Worm (Caenorhabditis elegans) whole organism, L4 larva: ENCODE results near the gene srh-239.

Experiments
- F44E2.7 ChIP-seq: fragments of 200-800 bp; sonication (Bioruptor generic); IDR thresholded peaks from 2 replicates; pipeline ENCODE4 v2.1.2; 2022; ENCODE audit warnings: missing genetic modification characterization, missing compliant biosample characterization
- R02D3.7 ChIP-seq: fragments of 150-350 bp; sonication (generic microtip); optimal IDR thresholded peaks from 3 replicates; lab custom pipeline; 2014; ENCODE audit warnings: missing biosample characterization, missing genetic modification characterization
- T20F7.1 ChIP-seq: fragments of 200-800 bp; sonication (Bioruptor generic); optimal IDR thresholded peaks from 2 replicates; lab custom pipeline; 2018; ENCODE audit warnings: mild to moderate bottlenecking, missing genetic modification characterization, missing compliant biosample characterization
- Y105C5A.15 ChIP-seq: fragments of 200-800 bp; sonication (Bioruptor generic); IDR thresholded peaks from 2 replicates; pipeline ENCODE4 v1.3.6; 2022; ENCODE audit warnings: missing genetic modification characterization, missing compliant biosample characterization
- Y5F2A.4 ChIP-seq: fragments of 200-800 bp; sonication (Bioruptor generic); optimal IDR thresholded peaks from 2 replicates; lab custom pipeline; 2018; ENCODE audit warnings: mild to moderate bottlenecking, missing genetic modification characterization, missing compliant biosample characterization
- Y75B8A.6 ChIP-seq: fragments of 200-800 bp; sonication (Bioruptor generic); IDR thresholded peaks from 2 replicates; pipeline ENCODE4 v1.3.6; 2022; ENCODE audit warnings: missing genetic modification reagents, missing genetic modification characterization, missing compliant biosample characterization
- aha-1 ChIP-seq: fragments of 150-350 bp; peaks from one replicate; lab custom pipeline; 2014; ENCODE audit warnings: missing biosample characterization, missing genetic modification characterization
- ama-1 ChIP-seq: fragments of 150-350 bp; optimal IDR thresholded peaks from 2 replicates; lab custom pipeline; 2014; ENCODE audit warnings: inconsistent platforms, mixed read lengths
- attf-4 ChIP-seq: sonication (generic microtip); optimal IDR thresholded peaks from 3 replicates; lab custom pipeline; 2017; ENCODE audit warnings: missing biosample characterization, missing genetic modification characterization
- ceh-20 ChIP-seq: fragments of 200-800 bp; sonication (Bioruptor generic); IDR thresholded peaks from 2 replicates; pipeline ENCODE4 v1.3.6; 2022; ENCODE audit warnings: missing genetic modification reagents, missing genetic modification characterization, missing compliant biosample characterization
- ceh-44 ChIP-seq: fragments of 200-800 bp; sonication (Bioruptor generic); IDR thresholded peaks from 2 replicates; pipeline ENCODE4 v1.3.6; 2022; ENCODE audit warnings: missing genetic modification reagents, missing genetic modification characterization, missing compliant biosample characterization
- ceh-82 ChIP-seq: sonication (generic microtip); optimal IDR thresholded peaks from 2 replicates; lab custom pipeline; 2017; ENCODE audit warnings: missing biosample characterization, missing genetic modification characterization
- daf-16 ChIP-seq, 3 experiments: sonication (generic microtip); optimal IDR thresholded peaks; 2 replicates each; lab custom pipeline; 2016 to 2017; ENCODE audit warnings: missing genetic modification characterization in 3 of 3, missing genetic modification reagents in 3 of 3, mild to moderate bottlenecking in 2 of 3, missing compliant biosample characterization in 2 of 3, missing biosample characterization in 1 of 3, moderate library complexity in 1 of 3
- dmd-6 ChIP-seq: fragments of 200-800 bp; sonication (Bioruptor generic); IDR thresholded peaks from 2 replicates; pipeline ENCODE4 v1.3.6; 2022; ENCODE audit warnings: missing genetic modification reagents, missing genetic modification characterization, missing compliant biosample characterization
- dmd-8 ChIP-seq: fragments of 200-800 bp; sonication (Bioruptor generic); IDR thresholded peaks from 2 replicates; pipeline ENCODE4 v1.3.6; 2022; ENCODE audit warnings: missing genetic modification characterization, missing compliant biosample characterization
- dmd-9 ChIP-seq: fragments of 200-800 bp; sonication (Bioruptor generic); IDR thresholded peaks from 2 replicates; pipeline ENCODE4 v1.3.6; 2022; ENCODE audit warnings: missing genetic modification reagents, missing genetic modification characterization, missing compliant biosample characterization
- dpl-1 ChIP-seq: fragments of 150-350 bp; optimal IDR thresholded peaks from 2 replicates; lab custom pipeline; 2014; ENCODE audit warnings: missing biosample characterization, missing genetic modification reagents, missing genetic modification characterization
- duxl-1 ChIP-seq: sonication (generic microtip); optimal IDR thresholded peaks from 2 replicates; lab custom pipeline; 2016; ENCODE audit warnings: mild to moderate bottlenecking, missing genetic modification characterization, moderate library complexity, missing compliant biosample characterization; ENCODE audit not compliant: poor library complexity
- dve-1 ChIP-seq: sonication (generic microtip); optimal IDR thresholded peaks from 2 replicates; lab custom pipeline; 2017; ENCODE audit warnings: antibody characterized with exemption, mild to moderate bottlenecking, missing genetic modification characterization, missing compliant biosample characterization; ENCODE audit not compliant: insufficient read depth
- egl-27 ChIP-seq: sonication (generic microtip); optimal IDR thresholded peaks from 3 replicates; lab custom pipeline; 2017; ENCODE audit warnings: missing biosample characterization, missing genetic modification reagents, missing genetic modification characterization
- egl-43 ChIP-seq: fragments of 200-800 bp; sonication (Bioruptor generic); IDR thresholded peaks from 2 replicates; pipeline ENCODE4 v1.3.6; 2022; ENCODE audit warnings: missing genetic modification reagents, missing genetic modification characterization, missing compliant biosample characterization
- fkh-10 ChIP-seq: fragments of 150-350 bp; optimal IDR thresholded peaks from 2 replicates; lab custom pipeline; 2014; ENCODE audit warnings: missing biosample characterization, missing genetic modification reagents, missing genetic modification characterization
- fos-1 ChIP-seq: fragments of 150-350 bp; optimal IDR thresholded peaks from 2 replicates; lab custom pipeline; 2014; ENCODE audit warnings: missing biosample characterization, missing genetic modification characterization
- hif-1 ChIP-seq, 2 experiments: sonication (generic microtip); optimal IDR thresholded peaks; 2 replicates each; lab custom pipeline; 2016 to 2017; ENCODE audit warnings: missing compliant biosample characterization in 2 of 2, missing genetic modification characterization in 2 of 2, missing genetic modification reagents in 2 of 2, missing genotype in 2 of 2, mild to moderate bottlenecking in 1 of 2
- hlh-11 ChIP-seq: fragments of 200-800 bp; sonication (Bioruptor generic); optimal IDR thresholded peaks from 2 replicates; lab custom pipeline; 2018; ENCODE audit warnings: mild to moderate bottlenecking, missing genetic modification characterization, missing compliant biosample characterization
- jun-1 ChIP-seq: fragments of 150-350 bp; optimal IDR thresholded peaks from 2 replicates; lab custom pipeline; 2014; ENCODE audit warnings: missing biosample characterization, missing genetic modification reagents, missing genetic modification characterization
- lin-1 ChIP-seq: fragments of 200-800 bp; sonication (Bioruptor generic); IDR thresholded peaks from 2 replicates; pipeline ENCODE4 v1.3.6; 2022; ENCODE audit warnings: missing genetic modification reagents, missing genetic modification characterization, missing compliant biosample characterization
- lin-15B ChIP-seq: fragments of 150-350 bp; sonication (generic microtip); optimal IDR thresholded peaks from 3 replicates; lab custom pipeline; 2014; ENCODE audit warnings: missing biosample characterization, missing genetic modification characterization
- lin-29 ChIP-seq: fragments of 200-800 bp; sonication (Bioruptor generic); IDR thresholded peaks from 2 replicates; pipeline ENCODE4 v1.3.6; 2022; ENCODE audit warnings: missing genetic modification reagents, missing genetic modification characterization, missing compliant biosample characterization
- lin-39 ChIP-seq: fragments of 150-350 bp; optimal IDR thresholded peaks from 2 replicates; lab custom pipeline; 2014; ENCODE audit warnings: missing biosample characterization, missing genetic modification reagents, missing genetic modification characterization
- mdl-1 ChIP-seq, 2 experiments: fragments of 150-350 bp in 1 of 2; sonication (generic microtip) in 1 of 2; optimal IDR thresholded peaks; 2 replicates each; lab custom pipeline; 2014 to 2017; ENCODE audit warnings: missing biosample characterization in 2 of 2, missing genetic modification characterization in 2 of 2
- mdt-29 ChIP-seq: fragments of 200-800 bp; sonication (Bioruptor generic); IDR thresholded peaks from 2 replicates; pipeline ENCODE4 v1.3.6; 2022; ENCODE audit warnings: missing genetic modification reagents, missing genetic modification characterization, missing compliant biosample characterization
- mep-1 ChIP-seq: fragments of 150-350 bp; sonication (generic microtip); optimal IDR thresholded peaks from 3 replicates; lab custom pipeline; 2014; ENCODE audit warnings: missing biosample characterization, missing genetic modification characterization
- mes-2 ChIP-seq: sonication (generic microtip); optimal IDR thresholded peaks from 2 replicates; lab custom pipeline; 2016; ENCODE audit warnings: missing genotype, mild to moderate bottlenecking, missing genetic modification characterization, missing compliant biosample characterization; ENCODE audit not compliant: poor library complexity, severe bottlenecking
- mxl-2 ChIP-seq: fragments of 200-800 bp; sonication (Bioruptor generic); conservative IDR thresholded peaks from 2 replicates; pipeline ENCODE4 v1.3.6; 2022; ENCODE audit warnings: missing genetic modification reagents, missing genetic modification characterization, missing compliant biosample characterization
- nhr-11 ChIP-seq: fragments of 150-350 bp; optimal IDR thresholded peaks from 2 replicates; lab custom pipeline; 2014; ENCODE audit warnings: missing biosample characterization, missing genetic modification characterization
- nhr-111 ChIP-seq: fragments of 200-800 bp; sonication (Bioruptor generic); optimal IDR thresholded peaks from 2 replicates; lab custom pipeline; 2018; ENCODE audit warnings: mild to moderate bottlenecking, missing genetic modification characterization, missing compliant biosample characterization
- nhr-237 ChIP-seq: sonication (generic microtip); optimal IDR thresholded peaks from 2 replicates; lab custom pipeline; 2017; ENCODE audit warnings: missing biosample characterization, missing genetic modification characterization
- nhr-41 ChIP-seq: fragments of 200-800 bp; sonication (Bioruptor generic); IDR thresholded peaks from 2 replicates; pipeline ENCODE4 v1.3.6; 2022; ENCODE audit warnings: missing genetic modification reagents, missing genetic modification characterization, missing compliant biosample characterization
- pha-4 ChIP-seq, 2 experiments: fragments of 150-350 bp in 1 of 2; fragments of 200-800 bp in 1 of 2; sonication (Bioruptor generic) in 1 of 2; IDR thresholded peaks in 1 of 2; optimal IDR thresholded peaks in 1 of 2; 2 replicates each; pipeline versions ENCODE4 v1.3.6 to Lab custom; 2014 to 2022; ENCODE audit warnings: missing genetic modification characterization in 2 of 2, missing genetic modification reagents in 2 of 2, missing biosample characterization in 1 of 2, missing compliant biosample characterization in 1 of 2
- php-3 ChIP-seq: fragments of 200-800 bp; sonication (Bioruptor generic); IDR thresholded peaks from 2 replicates; pipeline ENCODE4 v1.3.6; 2022; ENCODE audit warnings: missing genetic modification reagents, missing genetic modification characterization, missing compliant biosample characterization
- pqm-1 ChIP-seq: sonication (generic microtip); optimal IDR thresholded peaks from 2 replicates; lab custom pipeline; 2017; ENCODE audit warnings: missing biosample characterization, missing genetic modification characterization
- set-16 ChIP-seq: fragments of 200-800 bp; sonication (Bioruptor generic); IDR thresholded peaks from 2 replicates; pipeline ENCODE4 v1.3.6; 2022; ENCODE audit warnings: missing genetic modification reagents, missing genetic modification characterization, missing compliant biosample characterization
- skn-1 ChIP-seq: fragments of 150-350 bp; optimal IDR thresholded peaks from 2 replicates; lab custom pipeline; 2014; ENCODE audit warnings: missing biosample characterization, missing genetic modification characterization
- spr-1 ChIP-seq: sonication (generic microtip); optimal IDR thresholded peaks from 2 replicates; lab custom pipeline; 2016; ENCODE audit warnings: mild to moderate bottlenecking, missing genetic modification characterization, missing compliant biosample characterization
- unc-62 ChIP-seq, 3 experiments: fragments of 150-350 bp in 1 of 3; sonication (generic microtip); optimal IDR thresholded peaks in 2 of 3; peaks in 1 of 3; 1 replicate in 1 of 3; 2 replicates in 2 of 3; lab custom pipeline; 2014 to 2017; ENCODE audit warnings: missing biosample characterization in 3 of 3, missing genetic modification characterization in 3 of 3, missing genetic modification reagents in 3 of 3, missing genotype in 1 of 3
- vab-7 ChIP-seq: fragments of 200-800 bp; sonication (Bioruptor generic); IDR thresholded peaks from 2 replicates; pipeline ENCODE4 v1.3.6; 2022; ENCODE audit warnings: missing genetic modification reagents, missing genetic modification characterization, missing compliant biosample characterization
- zag-1 ChIP-seq: fragments of 150-350 bp; optimal IDR thresholded peaks from 2 replicates; lab custom pipeline; 2014; ENCODE audit warnings: missing biosample characterization, missing genetic modification characterization
- zip-2 ChIP-seq: fragments of 150-350 bp; optimal IDR thresholded peaks from 2 replicates; lab custom pipeline; 2014; ENCODE audit warnings: missing biosample characterization, missing genetic modification characterization

Gene srh-239

DNA sequence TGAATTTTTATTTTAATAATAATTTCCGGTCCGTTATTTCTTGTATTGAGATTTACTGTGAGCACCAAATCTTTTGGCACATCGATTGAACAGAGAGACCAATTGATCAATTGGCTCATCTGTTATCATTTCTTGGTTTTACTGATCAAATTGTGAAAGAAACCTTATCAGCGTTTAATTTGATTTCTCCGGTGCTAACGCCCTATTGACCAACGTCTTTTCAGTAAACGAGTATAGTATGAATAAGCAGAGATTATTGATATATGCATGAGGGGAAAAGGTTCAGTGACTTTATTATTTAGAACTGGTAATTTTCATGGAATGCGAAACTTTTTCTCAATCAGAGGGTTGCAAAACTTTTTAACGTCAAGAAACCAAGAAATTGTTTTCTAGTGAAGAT is 33.6 kb downstream of the srh-239 start:
- no peak for TF ChIP-seq nhr-41 (GFP tag; lab: Robert Waterston, UW)
- TF ChIP-seq daf-16 (GFP tag; optimal IDR thresholded peaks at IDR 0.05; lab: Kevin White, UChicago), result no peak
- TF ChIP-seq daf-16 (tag; optimal IDR thresholded peaks at IDR 0.05; lab: Kevin White, UChicago), result peak; percentile 90
- no peak for TF ChIP-seq Y75B8A.6 (GFP tag; lab: Robert Waterston, UW)
- no peak for TF ChIP-seq hlh-11 (tag; lab: Kevin White, UChicago)
- TF ChIP-seq lin-29 (GFP tag; lab: Robert Waterston, UW), result no peak
- no peak for TF ChIP-seq hif-1 (tag; optimal IDR thresholded peaks at IDR 0.05; lab: Kevin White, UChicago)
- no peak for TF ChIP-seq T20F7.1
- no peak for TF ChIP-seq spr-1 (tag; lab: Kevin White, UChicago)
- TF ChIP-seq dmd-6 (GFP tag; lab: Robert Waterston, UW), result peak; percentile 32
- TF ChIP-seq pqm-1 (tag; lab: Kevin White, UChicago), result peak; percentile 34
- no peak for TF ChIP-seq nhr-237
- TF ChIP-seq duxl-1, result no peak
- TF ChIP-seq jun-1 (tag; lab: Kevin White, UChicago), result no peak
- TF ChIP-seq dmd-9 (GFP tag; lab: Robert Waterston, UW), result no peak
- TF ChIP-seq mxl-2, result no peak
- TF ChIP-seq ama-1 (lab: Kevin White, UChicago), result no peak
- TF ChIP-seq dve-1, result no peak
- no peak for TF ChIP-seq Y105C5A.15 (GFP tag; lab: Robert Waterston, UW)
- TF ChIP-seq unc-62 (GFP tag; optimal IDR thresholded peaks at IDR 0.05 in 1 of 2; lab: Kevin White, UChicago), result no peak
- no peak for TF ChIP-seq unc-62 (tag; optimal IDR thresholded peaks at IDR 0.05; lab: Kevin White, UChicago)
- TF ChIP-seq lin-1 (GFP tag; lab: Robert Waterston, UW), result no peak
- TF ChIP-seq egl-27 (tag; lab: Kevin White, UChicago), result no peak
- no peak for TF ChIP-seq F44E2.7 (GFP tag; lab: Robert Waterston, UW)
- TF ChIP-seq lin-15B (tag; lab: Kevin White, UChicago), result no peak
- no peak for TF ChIP-seq mdl-1 (tag; optimal IDR thresholded peaks at IDR 0.05; lab: Kevin White, UChicago)
- no peak for TF ChIP-seq zip-2 (tag; lab: Kevin White, UChicago)
- TF ChIP-seq fos-1 (tag; lab: Kevin White, UChicago), result no peak
- no peak for TF ChIP-seq dmd-8
- TF ChIP-seq egl-43, result no peak
- peak; percentile 11 for TF ChIP-seq mes-2

DNA sequence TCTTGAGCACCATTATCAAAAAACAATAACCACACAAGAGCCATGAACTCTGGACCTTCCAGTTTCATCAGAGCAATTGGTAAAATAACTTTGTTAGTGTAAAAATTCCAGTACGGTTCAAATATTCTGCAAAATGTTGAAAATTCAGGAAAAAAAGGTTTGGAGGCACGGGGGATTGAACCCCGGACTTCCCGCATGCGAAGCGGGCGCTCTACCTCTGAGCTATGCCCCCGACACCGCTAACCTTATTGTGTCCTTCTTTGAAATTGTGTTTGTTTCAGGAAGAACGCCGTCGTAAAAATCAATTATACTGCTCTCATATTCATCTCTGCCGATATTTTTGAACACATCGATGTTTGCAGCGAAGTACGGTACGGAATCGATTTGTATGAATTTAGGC is 34.3 kb downstream of the srh-239 start:
- peak; percentile 2 for TF ChIP-seq hlh-11 (tag; lab: Kevin White, UChicago)
- no peak for TF ChIP-seq set-16
- no peak for TF ChIP-seq Y5F2A.4 (GFP tag; lab: Kevin White, UChicago)
- no peak for TF ChIP-seq php-3
- peak; percentile 14 for TF ChIP-seq aha-1 (tag; lab: Kevin White, UChicago)
- no peak for TF ChIP-seq fos-1 (tag; lab: Kevin White, UChicago)
- TF ChIP-seq ceh-82 (tag; lab: Kevin White, UChicago), result no peak
- TF ChIP-seq fkh-10, result no peak
- no peak for TF ChIP-seq zag-1 (tag; lab: Kevin White, UChicago)
- no peak for TF ChIP-seq ceh-44 (GFP tag; lab: Robert Waterston, UW)
- TF ChIP-seq dmd-6 (GFP tag; lab: Robert Waterston, UW), result no peak
- TF ChIP-seq nhr-11 (tag; lab: Kevin White, UChicago), result no peak
- TF ChIP-seq Y105C5A.15 (GFP tag; lab: Robert Waterston, UW), result no peak
- TF ChIP-seq nhr-111 (GFP tag; lab: Kevin White, UChicago), result no peak
- TF ChIP-seq ama-1 (lab: Kevin White, UChicago), result no peak
- TF ChIP-seq skn-1 (tag; lab: Kevin White, UChicago), result no peak
- no peak for TF ChIP-seq lin-29 (GFP tag; lab: Robert Waterston, UW)
- peak; percentile 13; the same call in 1 of the 2 replicates for TF ChIP-seq pha-4 (GFP tag; IDR thresholded peaks at IDR 0.05; lab: Robert Waterston, UW)
- TF ChIP-seq pha-4 (tag; optimal IDR thresholded peaks at IDR 0.05; lab: Kevin White, UChicago), result no peak
- TF ChIP-seq egl-27 (tag; lab: Kevin White, UChicago), result no peak
- 0 out of 2 replicates have a peak, but pooled peaks have one; percentile 28 for TF ChIP-seq vab-7 (GFP tag; lab: Robert Waterston, UW)
- TF ChIP-seq T20F7.1, result no peak
- TF ChIP-seq attf-4 (tag; lab: Kevin White, UChicago), result no peak
- TF ChIP-seq Y75B8A.6 (GFP tag; lab: Robert Waterston, UW), result peak; percentile 40; the same call in 1 of the 2 replicates
- TF ChIP-seq mdt-29 (GFP tag; lab: Robert Waterston, UW), result no peak
- no peak for TF ChIP-seq lin-39
- TF ChIP-seq R02D3.7 (tag; lab: Kevin White, UChicago), result no peak
- no peak for TF ChIP-seq dpl-1 (GFP tag; lab: Kevin White, UChicago)
- TF ChIP-seq mep-1 (tag; lab: Kevin White, UChicago), result no peak
- no peak for TF ChIP-seq ceh-20 (GFP tag; lab: Robert Waterston, UW)
